Worm (Caenorhabditis elegans): ENCODE results near the gene C07A12.7.

C07A12.7 gene

DNA sequence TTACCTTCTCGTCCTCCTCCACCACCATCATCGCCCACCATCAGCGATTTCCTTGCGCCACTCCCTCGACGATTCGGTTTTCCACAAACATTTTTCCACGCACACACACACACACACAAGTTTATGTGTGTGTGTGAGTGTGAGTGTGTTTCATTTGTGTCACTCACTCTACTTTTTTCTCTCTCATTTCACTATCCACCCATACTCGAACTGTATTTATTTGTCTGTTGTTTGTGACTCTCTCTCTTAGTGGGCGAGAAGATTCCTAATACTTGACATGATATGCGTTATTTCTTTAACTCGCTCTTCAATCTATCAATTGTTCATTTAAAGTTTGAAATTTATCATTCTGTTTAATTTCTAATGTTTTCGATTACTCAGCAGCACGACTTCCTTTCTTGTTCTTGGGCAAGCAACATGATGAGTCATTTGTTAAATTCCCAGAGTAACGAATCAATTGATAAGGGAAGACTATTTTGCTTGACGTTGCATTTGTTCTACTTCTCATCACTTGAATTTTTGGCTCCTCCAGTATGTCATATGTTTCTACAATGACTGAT is 14.7 kb downstream of the C07A12.7 start (continued):
- TF ChIP-seq ceh-27 (GFP tag; optimal IDR thresholded peaks at IDR 0.05), result no peak
- no peak for TF ChIP-seq ztf-28 (GFP tag; IDR thresholded peaks at IDR 0.05)
- no peak for TF ChIP-seq rcor-1 (GFP tag; IDR thresholded peaks at IDR 0.05)
- TF ChIP-seq ztf-26 (tag; optimal IDR thresholded peaks at IDR 0.05), result no peak
- TF ChIP-seq akir-1 (GFP tag; optimal IDR thresholded peaks at IDR 0.05), result no peak
- TF ChIP-seq lir-1 (GFP tag; conservative IDR thresholded peaks at IDR 0.05), result peak; percentile 23; the same call in 1 of the 2 replicates
- no peak for TF ChIP-seq him-1 (tag; optimal IDR thresholded peaks at IDR 0.05)
- no peak for TF ChIP-seq xnd-1 (tag; optimal IDR thresholded peaks at IDR 0.05)
- TF ChIP-seq lag-1 (GFP tag; IDR thresholded peaks at IDR 0.05), result no peak
- TF ChIP-seq hlh-26 (GFP tag; conservative IDR thresholded peaks at IDR 0.05), result no peak
- TF ChIP-seq nhr-179 (tag; optimal IDR thresholded peaks at IDR 0.05), result no peak

DNA sequence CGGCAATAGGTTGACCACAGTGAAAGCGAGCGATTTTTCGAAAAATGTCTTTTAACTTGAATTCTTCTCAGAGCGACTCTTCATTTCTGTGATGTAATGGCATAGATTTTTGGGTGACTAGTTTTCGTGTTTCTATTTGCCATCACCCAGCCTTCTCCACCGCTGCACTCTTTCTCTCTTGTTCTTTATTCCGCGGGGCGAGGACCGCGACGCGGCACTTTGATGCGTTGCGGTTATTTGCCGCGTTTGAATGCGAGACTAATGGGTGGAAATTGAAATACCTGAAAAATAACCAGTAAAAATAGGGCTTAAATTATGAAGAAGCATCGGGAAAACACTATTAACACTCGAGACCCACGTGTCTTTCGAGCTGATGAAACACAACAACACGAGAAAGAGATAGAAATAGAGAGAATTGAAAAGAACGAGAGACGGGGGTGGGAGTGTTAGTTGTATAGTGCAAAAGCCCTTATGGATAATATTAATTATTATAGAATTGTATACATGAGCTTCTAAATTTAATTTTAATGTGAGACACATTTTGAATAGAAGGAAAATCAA is 17.8 kb downstream of the C07A12.7 start, which contains the start of gene dgk-2:
Gene dgk-2 (minus strand): TSS at position 281 of the 561 bp plus-strand sequence.
- TF ChIP-seq K12H6.12 (tag; optimal IDR thresholded peaks at IDR 0.05), result peak; percentile 4
- TF ChIP-seq F57A8.1 (GFP tag; optimal IDR thresholded peaks at IDR 0.05), result no peak
- no peak for TF ChIP-seq cebp-1 (GFP tag; IDR thresholded peaks at IDR 0.05)
- TF ChIP-seq cebp-1 (tag; optimal IDR thresholded peaks at IDR 0.05), result peak; percentile 47

DNA sequence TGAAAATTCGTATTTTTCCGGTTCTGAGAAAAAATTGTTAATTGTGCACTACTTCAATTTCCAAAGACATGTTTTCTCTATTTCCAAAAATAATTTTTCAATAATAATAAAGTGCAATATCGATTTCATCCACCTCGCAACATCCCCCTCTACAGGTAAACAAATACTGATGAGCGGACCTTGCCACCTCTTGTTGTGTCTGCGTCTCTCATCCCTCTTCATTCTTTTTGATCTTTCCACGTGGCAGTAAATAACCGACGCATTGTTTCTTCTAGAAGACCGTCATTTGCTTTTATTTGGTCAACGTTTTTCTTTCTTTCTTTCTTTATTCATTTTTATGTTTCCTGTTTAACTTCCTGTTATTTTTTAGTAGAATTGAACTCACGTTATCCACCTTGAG is 18.7 kb downstream of the C07A12.7 start:
- no peak for TF ChIP-seq nfya-1 (tag; optimal IDR thresholded peaks at IDR 0.05; ENCODE audit: borderline replicate concordance, insufficient read depth)
- TF ChIP-seq hmg-1.2 (GFP tag; IDR thresholded peaks at IDR 0.05), result peak; percentile 41; the same call in 1 of the 2 replicates

DNA sequence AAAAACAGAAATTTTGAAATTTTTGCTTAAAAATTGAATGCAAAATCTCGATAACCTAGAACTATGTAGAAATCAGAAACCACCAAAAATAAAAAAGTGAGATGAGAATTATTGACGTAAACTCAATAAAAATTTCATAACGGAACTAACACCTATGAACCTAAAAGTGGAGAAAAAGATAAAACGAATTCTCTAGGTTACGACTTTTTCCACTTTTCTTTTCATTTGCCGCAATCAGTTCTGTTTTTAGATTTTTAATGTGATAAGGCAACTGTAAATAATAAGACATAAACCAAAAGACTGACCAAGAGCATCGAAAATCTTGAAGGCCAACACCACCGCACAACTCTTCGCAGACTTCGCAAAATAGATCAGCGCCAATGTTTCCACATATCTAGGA is 19.9 kb downstream of the C07A12.7 start:
- TF ChIP-seq Y56A3A.18 (GFP tag; IDR thresholded peaks at IDR 0.05) (no peak), ceh-79 (tag; optimal IDR thresholded peaks at IDR 0.05) (no peak), sdz-38 (tag; optimal IDR thresholded peaks at IDR 0.05) (no peak), unc-130 (GFP tag; optimal IDR thresholded peaks at IDR 0.05) (no peak), T26A5.8 (tag; optimal IDR thresholded peaks at IDR 0.05) (no peak), attf-3 (GFP tag; conservative IDR thresholded peaks at IDR 0.05) (no peak), cebp-2 (GFP tag; IDR thresholded peaks at IDR 0.05) (no peak), madf-3 (GFP tag; IDR thresholded peaks at IDR 0.05) (no peak), ceh-58 (GFP tag; IDR thresholded peaks at IDR 0.05) (no peak), nhr-80 (tag; optimal IDR thresholded peaks at IDR 0.05) (no peak), C06A6.2 (GFP tag; conservative IDR thresholded peaks at IDR 0.05) (no peak), lin-40 (tag; optimal IDR thresholded peaks at IDR 0.05) (no peak), F37B4.10 (GFP tag; IDR thresholded peaks at IDR 0.05) (no peak), efl-1 (GFP tag; optimal IDR thresholded peaks at IDR 0.05) (no peak), lag-1 (GFP tag; IDR thresholded peaks at IDR 0.05) (no peak), dpl-1 (GFP tag; optimal IDR thresholded peaks at IDR 0.05) (no peak), xnd-1 (tag; optimal IDR thresholded peaks at IDR 0.05) (no peak), sea-2 (GFP tag; IDR thresholded peaks at IDR 0.05) (no peak), ccch-3 (GFP tag; optimal IDR thresholded peaks at IDR 0.05) (no peak)

Measured in whole organism, young adult.